Worm (Caenorhabditis elegans) whole organism, L4/young adult: ENCODE results near the gene fbxa-206.

Experiments
- W03F9.2 ChIP-seq: fragments of 150-350 bp; optimal IDR thresholded peaks from 2 replicates; lab custom pipeline; 2014; ENCODE audit warnings: missing biosample characterization, missing genetic modification characterization
- dao-5 ChIP-seq: sonication (generic microtip); optimal IDR thresholded peaks from 2 replicates; lab custom pipeline; 2016; ENCODE audit warnings: missing genotype, missing genetic modification characterization, moderate library complexity, missing compliant biosample characterization
- him-1 ChIP-seq: sonication (generic microtip); optimal IDR thresholded peaks from 2 replicates; lab custom pipeline; 2016; ENCODE audit warnings: missing genotype, missing genetic modification reagents, missing genetic modification characterization, missing compliant biosample characterization

Gene fbxa-206

DNA sequence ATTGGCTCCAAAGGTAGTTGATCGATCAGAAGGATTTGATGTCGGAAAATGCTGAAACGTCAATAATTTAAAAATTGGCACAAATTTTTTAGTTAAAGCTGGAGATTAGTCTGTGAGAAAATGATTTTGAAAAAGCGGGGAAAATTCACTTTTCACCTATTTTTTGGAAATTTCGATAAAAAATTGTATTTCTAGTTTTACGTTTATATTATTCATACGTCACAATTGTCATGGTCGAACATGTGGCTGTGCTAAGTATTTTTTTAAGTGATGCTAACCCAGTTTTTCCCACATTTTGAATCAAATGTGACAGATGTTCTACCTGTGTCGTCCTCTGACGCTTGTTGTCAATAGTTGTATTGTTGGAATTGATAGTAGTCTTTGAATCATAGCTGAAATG lies 38.7 kb downstream of the fbxa-206 start:
- TF ChIP-seq dao-5 = no peak
- no peak for TF ChIP-seq W03F9.2 (tag; lab: Kevin White, UChicago)
- TF ChIP-seq him-1 (tag; lab: Kevin White, UChicago) = no peak

- no peak for TF ChIP-seq him-1 (tag; lab: Kevin White, UChicago)
- TF ChIP-seq W03F9.2 (tag; lab: Kevin White, UChicago) = no peak
- no peak for TF ChIP-seq dao-5
Observed at ce11 chrV:16874966-16875365, 43.3 kb downstream of the fbxa-206 start, which contains the start of gene F49A5.10. F49A5.10 (plus strand) TSS chrV:16875266.

- TF ChIP-seq dao-5 (no peak), W03F9.2 (tag; lab: Kevin White, UChicago) (no peak), him-1 (tag; lab: Kevin White, UChicago) (no peak)
Observed at ce11 chrV:16873642-16874041, 44.6 kb downstream of the fbxa-206 start, which contains the start of gene srw-23. srw-23 (plus strand) TSS chrV:16873942.

- TF ChIP-seq W03F9.2 (tag; lab: Kevin White, UChicago) (no peak), dao-5 (no peak), him-1 (tag; lab: Kevin White, UChicago) (no peak)
Observed at ce11 chrV:16871387-16871786, 46.9 kb downstream of the fbxa-206 start, which contains the start of gene thn-4. thn-4 (minus strand) TSS chrV:16871487.

DNA sequence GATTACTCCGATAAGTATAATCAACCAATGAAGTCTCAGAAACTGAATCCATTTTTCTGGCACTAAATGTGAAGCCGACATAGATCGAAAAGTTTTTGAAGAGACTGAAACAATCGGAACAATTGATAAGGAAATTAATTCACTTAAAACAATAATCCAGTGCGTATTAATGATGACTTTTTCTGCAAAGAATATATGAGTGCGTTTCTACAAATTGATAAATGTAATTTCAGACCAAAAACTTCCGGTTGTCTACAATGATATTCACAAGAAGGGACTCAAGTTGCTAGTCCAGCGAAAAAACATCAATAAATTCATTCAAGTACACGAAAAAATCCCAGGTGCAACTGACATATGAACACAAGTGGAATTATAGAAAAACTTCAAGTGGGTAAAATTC lies 48.5 kb downstream of the fbxa-206 start, which contains the start of gene clec-33:
Gene clec-33 (minus strand): TSS at position 101 of the 400 bp plus-strand sequence.
- TF ChIP-seq W03F9.2 (tag; lab: Kevin White, UChicago) (no peak), him-1 (tag; lab: Kevin White, UChicago) (no peak), dao-5 (no peak)
